Worm (Caenorhabditis elegans): Measurements from ENCODE around the gene ZK632.12.

The ZK632.12 gene

DNA sequence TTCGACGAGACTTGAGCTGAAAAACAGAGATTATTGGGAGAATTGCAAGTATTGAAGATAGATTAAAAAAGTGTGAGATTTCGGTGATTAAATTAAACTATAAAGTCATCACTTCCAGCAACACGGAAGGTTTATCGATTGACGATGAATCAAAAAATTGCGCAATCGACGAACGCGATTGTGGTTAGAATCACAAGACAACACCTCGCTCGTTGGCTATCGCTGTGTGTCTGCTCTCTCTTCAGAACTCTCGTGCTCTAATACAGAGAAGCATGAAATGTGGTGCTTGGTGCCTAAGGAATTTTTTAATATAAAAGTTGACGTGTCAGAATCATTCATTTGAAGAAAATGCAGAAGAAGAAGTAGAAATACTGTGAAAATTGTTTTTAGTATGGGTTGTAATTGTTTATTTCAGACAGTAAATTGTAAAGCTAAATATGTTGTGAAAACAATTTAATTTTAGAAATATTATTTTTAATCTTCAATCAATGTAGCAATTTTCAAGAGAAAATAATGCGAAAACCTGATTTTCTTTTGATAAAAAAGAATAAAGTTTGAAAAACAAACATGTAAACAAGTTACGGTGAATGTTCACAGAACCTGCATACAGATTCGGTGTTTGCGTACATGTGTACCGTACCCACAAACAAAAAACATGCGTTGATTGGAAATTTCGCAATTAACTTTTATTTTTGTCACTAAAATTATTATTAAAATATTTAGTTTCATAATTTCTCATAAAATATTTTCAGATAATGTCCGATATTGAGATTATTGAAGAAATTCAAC is 3.2 kb upstream of the ZK632.12 start, which contains the start of the genes ZK632.10 and ZK632.11 (continued):
- TF ChIP-seq nhr-85 (tag) (peak; percentile 53), ces-1 (GFP tag; optimal IDR thresholded peaks at IDR 0.05) (no peak), lin-39 (tag; optimal IDR thresholded peaks at IDR 0.05) (no peak), fkh-8 (tag; optimal IDR thresholded peaks at IDR 0.05) (peak; percentile 15), nhr-20 (tag; optimal IDR thresholded peaks at IDR 0.05) (no peak), C16A3.4 (tag; optimal IDR thresholded peaks at IDR 0.05) (peak; percentile 55), unc-98 (GFP tag; IDR thresholded peaks at IDR 0.05) (no peak), elt-3 (tag; optimal IDR thresholded peaks at IDR 0.05) (peak in 1 of 6 experiments; percentile 29), jun-1 (tag; optimal IDR thresholded peaks at IDR 0.05) (no peak), mab-9 (GFP tag; IDR thresholded peaks at IDR 0.05) (no peak), lir-3 (tag; optimal IDR thresholded peaks at IDR 0.05; ENCODE audit: poor library complexity) (no peak)

DNA sequence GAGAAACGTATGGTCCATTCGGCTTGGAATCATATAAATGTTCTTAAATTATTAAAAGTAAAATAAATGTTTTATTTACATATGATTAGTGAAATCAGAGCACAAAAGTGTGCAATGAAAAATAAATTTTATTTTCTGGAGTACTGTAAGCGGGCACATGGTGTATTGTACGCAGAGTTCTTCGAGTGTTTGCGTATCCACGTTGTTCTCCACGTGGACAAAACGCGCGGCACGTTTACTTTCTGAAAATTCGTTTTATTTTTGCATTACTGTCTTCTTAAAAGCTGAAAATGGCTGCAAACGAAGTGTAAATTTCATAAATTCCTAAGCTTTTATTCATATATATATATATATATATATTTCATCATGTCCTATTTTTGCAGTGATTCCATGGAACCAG is 2.0 kb downstream of the ZK632.12 start:
- TF ChIP-seq blmp-1 (tag; optimal IDR thresholded peaks at IDR 0.05) (no peak), vab-15 (tag; optimal IDR thresholded peaks at IDR 0.05) (no peak), zag-1 (tag; optimal IDR thresholded peaks at IDR 0.05) (no peak), snpc-4 (tag; optimal IDR thresholded peaks at IDR 0.05) (no peak), ama-1 (optimal IDR thresholded peaks at IDR 0.05) (no peak), xbp-1 (tag; optimal IDR thresholded peaks at IDR 0.05) (no peak), aha-1 (tag; optimal IDR thresholded peaks at IDR 0.05) (no peak), C16A3.4 (tag; optimal IDR thresholded peaks at IDR 0.05) (no peak), ceh-90 (tag; optimal IDR thresholded peaks at IDR 0.05) (no peak)

DNA sequence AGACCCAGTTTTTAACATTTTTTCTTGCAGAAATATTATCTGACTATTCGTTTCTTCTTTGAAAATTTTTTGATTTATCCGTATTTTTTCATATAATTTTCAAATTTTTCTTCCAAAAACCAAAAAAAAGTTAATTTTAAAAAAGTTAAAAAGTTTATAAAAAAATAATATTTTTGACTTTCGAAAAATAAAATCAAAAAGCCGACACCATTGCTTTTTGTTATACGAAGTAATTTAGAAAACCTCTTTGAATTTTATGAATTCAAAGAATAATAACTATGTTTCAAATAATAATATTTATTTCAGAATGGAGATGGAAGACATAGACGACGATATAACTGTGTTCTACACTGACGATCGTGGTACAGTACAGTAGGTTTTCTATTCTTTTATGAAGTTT is 4.3 kb downstream of the ZK632.12 start, which contains the start of gene K11H3.8:
Gene K11H3.8, plus strand, starts transcription at position 301 of the 400 bp plus-strand sequence.
- no peak for TF ChIP-seq ces-1 (GFP tag; optimal IDR thresholded peaks at IDR 0.05)
- TF ChIP-seq dpl-1 (GFP tag; optimal IDR thresholded peaks at IDR 0.05) = no peak
- no peak for TF ChIP-seq elt-2 (tag; optimal IDR thresholded peaks at IDR 0.05)
- no peak for TF ChIP-seq tbx-2 (tag; optimal IDR thresholded peaks at IDR 0.05)
- TF ChIP-seq efl-1 (optimal IDR thresholded peaks at IDR 0.05) = no peak
- TF ChIP-seq efl-1 (GFP tag; optimal IDR thresholded peaks at IDR 0.05 in 1 of 2) = no peak
- no peak for TF ChIP-seq lin-35 (GFP tag; optimal IDR thresholded peaks at IDR 0.05)
- TF ChIP-seq fos-1 (tag; optimal IDR thresholded peaks at IDR 0.05) = no peak
- no peak for TF ChIP-seq hlh-4 (tag; optimal IDR thresholded peaks at IDR 0.05)
- no peak for TF ChIP-seq nhr-19 (GFP tag; conservative IDR thresholded peaks at IDR 0.05)
- no peak for TF ChIP-seq pqm-1 (tag; optimal IDR thresholded peaks at IDR 0.05)
- no peak for TF ChIP-seq lin-39 (tag; optimal IDR thresholded peaks at IDR 0.05)
- TF ChIP-seq isw-1 (GFP tag; IDR thresholded peaks at IDR 0.05) = no peak

DNA sequence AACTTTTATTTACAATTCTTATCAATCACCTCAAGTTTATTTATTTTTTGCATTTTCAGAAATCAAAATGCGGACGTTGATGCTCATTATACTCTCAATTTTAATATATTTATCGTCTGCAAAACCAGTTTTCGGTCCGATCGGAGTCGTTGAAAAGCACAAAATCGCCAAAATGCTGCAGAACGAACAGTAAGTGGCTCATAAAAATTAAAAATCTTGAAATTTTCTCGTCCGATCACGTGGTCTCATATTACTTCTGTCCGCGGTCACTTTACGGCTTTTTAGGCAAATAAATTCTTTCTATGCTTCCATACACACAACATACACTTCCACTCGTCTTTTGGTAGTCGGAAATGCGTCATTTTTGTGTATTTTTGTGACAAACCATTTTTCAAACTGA is 13.1 kb downstream of the ZK632.12 start, which contains the start of gene K11H3.5:
Gene K11H3.5, plus strand, starts transcription at position 54 of the 400 bp plus-strand sequence.
- no peak for TF ChIP-seq sptf-1 (tag; optimal IDR thresholded peaks at IDR 0.05)
- TF ChIP-seq efl-1 (optimal IDR thresholded peaks at IDR 0.05) = no peak
- peak in 1 of 2 experiments; percentile 64 for TF ChIP-seq efl-1 (GFP tag; optimal IDR thresholded peaks at IDR 0.05 in 1 of 2)
- no peak for TF ChIP-seq lin-35 (GFP tag; optimal IDR thresholded peaks at IDR 0.05)

DNA sequence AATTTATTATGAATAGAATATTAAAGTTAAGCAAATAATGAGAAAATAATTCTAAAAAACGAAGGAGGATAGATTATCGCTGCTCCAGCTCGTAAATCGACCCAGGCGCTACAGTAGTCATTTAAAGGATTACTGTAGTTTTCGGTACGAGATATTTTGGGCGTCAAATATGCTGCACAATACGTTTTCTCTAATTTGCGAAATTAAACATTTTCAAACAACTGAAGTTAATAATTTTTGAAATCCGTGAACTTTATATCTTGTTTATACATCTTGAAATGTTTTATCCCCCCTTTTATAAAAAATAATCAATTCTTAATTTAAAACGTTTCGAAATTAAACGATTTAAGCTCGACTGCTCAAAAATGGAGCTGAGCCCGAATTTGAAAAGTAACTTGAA is 15.5 kb downstream of the ZK632.12 start, which contains the start of gene K11H3.2:
Gene K11H3.2, plus strand, starts transcription at position 301 of the 400 bp plus-strand sequence.
- TF ChIP-seq ztf-4 (tag; optimal IDR thresholded peaks at IDR 0.05) (no peak), nhr-76 (tag; optimal IDR thresholded peaks at IDR 0.05) (no peak), Y116A8C.19 (tag; optimal IDR thresholded peaks at IDR 0.05; ENCODE audit: borderline replicate concordance) (no peak), nhr-28 (tag; optimal IDR thresholded peaks at IDR 0.05) (no peak), blmp-1 (tag; optimal IDR thresholded peaks at IDR 0.05) (no peak), unc-62 (GFP tag; optimal IDR thresholded peaks at IDR 0.05) (no peak), aha-1 (tag; optimal IDR thresholded peaks at IDR 0.05) (no peak), C34B4.2 (tag; optimal IDR thresholded peaks at IDR 0.05) (no peak), mef-2 (tag; optimal IDR thresholded peaks at IDR 0.05) (no peak), nhr-85 (tag) (no peak), ama-1 (optimal IDR thresholded peaks at IDR 0.05) (no peak), efl-1 (optimal IDR thresholded peaks at IDR 0.05) (no peak), efl-1 (GFP tag; optimal IDR thresholded peaks at IDR 0.05 in 1 of 2) (no peak), nhr-19 (GFP tag; conservative IDR thresholded peaks at IDR 0.05) (no peak), ceh-90 (tag; optimal IDR thresholded peaks at IDR 0.05) (no peak), nhr-12 (tag; optimal IDR thresholded peaks at IDR 0.05) (no peak), C04F5.9 (tag; optimal IDR thresholded peaks at IDR 0.05) (no peak)

Measured in whole organism, L1 larva.